1 fruit fly cellular context compared by ENCODE assay signal in the genomic region with DNA sequence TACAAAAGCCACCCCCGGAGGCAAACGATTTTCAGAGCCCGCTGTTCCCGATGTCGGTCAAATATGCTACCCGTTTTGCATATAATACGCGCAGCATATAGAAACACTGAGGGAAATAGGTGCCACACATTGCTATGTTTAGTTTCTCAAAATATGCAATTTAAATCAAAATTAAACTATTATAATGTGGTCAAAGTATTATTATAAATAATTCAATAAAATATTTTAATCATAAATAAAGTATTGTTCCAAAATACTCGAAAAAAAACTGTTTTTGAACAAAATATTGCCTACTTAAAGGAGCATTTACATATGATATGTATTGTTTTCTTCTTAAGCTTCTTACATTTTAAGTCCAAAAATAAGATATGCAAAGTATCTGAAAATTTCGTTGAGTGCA.
A peak's percentile ranks its signal among the peaks of the same experiment; 100 is the strongest.
TF ChIP-seq lines count a peak whose summit lies in the region.

No protein-coding gene starts in this region.

TF ChIP-seq in whole organism, embryonic, 481 proteins besides CTCF, POLR2A, EP300 and RAD21 (continued from another document and continues in another):
- TF ChIP-seq gt (GFP tag; IDR thresholded peaks at IDR 0.05; lab: Robert Waterston, UW) (no peak), dan (GFP tag; IDR thresholded peaks at IDR 0.05; lab: Robert Waterston, UW) (no peak), stwl (tag; optimal IDR thresholded peaks at IDR 0.05; lab: Kevin White, UChicago) (no peak), ara (GFP tag; IDR thresholded peaks at IDR 0.05; lab: Robert Waterston, UW) (0 out of 2 replicates have a peak, but pooled peaks have one; percentile 28), Doc2 (GFP tag; IDR thresholded peaks at IDR 0.05; lab: Robert Waterston, UW) (no peak), prd (optimal IDR thresholded peaks at IDR 0.05; lab: Kevin White, UChicago) (no peak), prd (GFP tag; IDR thresholded peaks at IDR 0.05; lab: Robert Waterston, UW) (peak; percentile 37; the same call in 1 of the 3 replicates), dm (GFP tag; optimal IDR thresholded peaks at IDR 0.05; lab: Kevin White, UChicago) (no peak), CG3163 (GFP tag; optimal IDR thresholded peaks at IDR 0.05; lab: Kevin White, UChicago) (no peak), Pdp1 (GFP tag; optimal IDR thresholded peaks at IDR 0.05; lab: Kevin White, UChicago) (no peak), mld (GFP tag; IDR thresholded peaks at IDR 0.05; lab: Robert Waterston, UW; ENCODE audit: partially characterized antibody) (no peak), eyg (GFP tag; optimal IDR thresholded peaks at IDR 0.05; lab: Kevin White, UChicago) (no peak), CG8478 (optimal IDR thresholded peaks at IDR 0.05; lab: Kevin White, UChicago) (no peak), wor (GFP tag; IDR thresholded peaks at IDR 0.05; lab: Robert Waterston, UW) (0 out of 2 replicates have a peak, but pooled peaks have one; percentile 23), mam (GFP tag; optimal IDR thresholded peaks at IDR 0.05; lab: Kevin White, UChicago) (no peak), pros (GFP tag; optimal IDR thresholded peaks at IDR 0.05; lab: Kevin White, UChicago) (no peak), sr (GFP tag; IDR thresholded peaks at IDR 0.05; lab: Robert Waterston, UW) (no peak), MTF-1 (GFP tag; optimal IDR thresholded peaks at IDR 0.05; lab: Kevin White, UChicago; ENCODE audit: borderline replicate concordance) (no peak), jing (GFP tag; optimal IDR thresholded peaks at IDR 0.05; lab: Kevin White, UChicago) (no peak), CG12744 (GFP tag; optimal IDR thresholded peaks at IDR 0.05; lab: Kevin White, UChicago) (no peak), CG10147 (GFP tag; optimal IDR thresholded peaks at IDR 0.05; lab: Kevin White, UChicago) (no peak), CG9817 (tag; optimal IDR thresholded peaks at IDR 0.05; lab: Kevin White, UChicago) (peak; percentile 7), CG6854 (GFP tag; optimal IDR thresholded peaks at IDR 0.05; lab: Kevin White, UChicago) (peak; percentile 4), D (optimal IDR thresholded peaks at IDR 0.05; lab: Kevin White, UChicago) (no peak), D (GFP tag; optimal IDR thresholded peaks at IDR 0.05; lab: Kevin White, UChicago) (peak; percentile 33), Usf (GFP tag; optimal IDR thresholded peaks at IDR 0.05; lab: Kevin White, UChicago) (no peak), CG15073 (GFP tag; optimal IDR thresholded peaks at IDR 0.05; lab: Kevin White, UChicago) (no peak), Awh (GFP tag; IDR thresholded peaks at IDR 0.05; lab: Robert Waterston, UW) (no peak), abd-A (tag; optimal IDR thresholded peaks at IDR 0.05; lab: Kevin White, UChicago) (no peak), CG7556 (GFP tag; optimal IDR thresholded peaks at IDR 0.05; lab: Kevin White, UChicago) (peak; percentile 74), psq (GFP tag; optimal IDR thresholded peaks at IDR 0.05; lab: Kevin White, UChicago) (no peak), Stat92E (GFP tag; optimal IDR thresholded peaks at IDR 0.05; lab: Kevin White, UChicago) (no peak), rib (GFP tag; IDR thresholded peaks at IDR 0.05; lab: Robert Waterston, UW) (no peak), vfl (GFP tag; optimal IDR thresholded peaks at IDR 0.05; lab: Kevin White, UChicago) (no peak), CG11696 (GFP tag; IDR thresholded peaks at IDR 0.05; lab: Robert Waterston, UW) (no peak), CG6791 (GFP tag; IDR thresholded peaks at IDR 0.05; lab: Robert Waterston, UW; ENCODE audit: partially characterized antibody) (no peak), CG18619 (GFP tag; optimal IDR thresholded peaks at IDR 0.05; lab: Kevin White, UChicago) (peak; percentile 16), Spps (tag; optimal IDR thresholded peaks at IDR 0.05; lab: Kevin White, UChicago) (no peak), CG2889 (GFP tag; IDR thresholded peaks at IDR 0.05; lab: Robert Waterston, UW) (no peak), CG1832 (GFP tag; optimal IDR thresholded peaks at IDR 0.05; lab: Kevin White, UChicago) (no peak), CG2129 (GFP tag; IDR thresholded peaks at IDR 0.05; lab: Robert Waterston, UW; ENCODE audit: partially characterized antibody) (no peak), CG4854 (GFP tag; optimal IDR thresholded peaks at IDR 0.05; lab: Kevin White, UChicago) (no peak), h (optimal IDR thresholded peaks at IDR 0.05; lab: Kevin White, UChicago) (no peak), pita (GFP tag; optimal IDR thresholded peaks at IDR 0.05; lab: Kevin White, UChicago) (no peak), nau (GFP tag; optimal IDR thresholded peaks at IDR 0.05; lab: Kevin White, UChicago) (no peak), dysf (GFP tag; IDR thresholded peaks at IDR 0.05; lab: Robert Waterston, UW) (peak; percentile 61; the same call in 2 of the 3 replicates), luna (GFP tag; optimal IDR thresholded peaks at IDR 0.05; lab: Kevin White, UChicago) (no peak), CG6654 (GFP tag; optimal IDR thresholded peaks at IDR 0.05; lab: Kevin White, UChicago) (no peak), CG6272 (GFP tag; IDR thresholded peaks at IDR 0.05; lab: Robert Waterston, UW) (no peak), Scr (GFP tag; IDR thresholded peaks at IDR 0.05; lab: Robert Waterston, UW; ENCODE audit: partially characterized antibody) (no peak), cwo (GFP tag; optimal IDR thresholded peaks at IDR 0.05; lab: Kevin White, UChicago) (peak; percentile 47), sens (GFP tag; lab: Kevin White, UChicago) (peak; percentile 25), sc (optimal IDR thresholded peaks at IDR 0.05; lab: Kevin White, UChicago) (no peak), sc (GFP tag; optimal IDR thresholded peaks at IDR 0.05; lab: Kevin White, UChicago) (no peak), CG14014 (GFP tag; IDR thresholded peaks at IDR 0.05; lab: Robert Waterston, UW) (0 out of 2 replicates have a peak, but pooled peaks have one; percentile 26), Hr3 (GFP tag; optimal IDR thresholded peaks at IDR 0.05; lab: Kevin White, UChicago) (peak; percentile 60), CG5953 (GFP tag; IDR thresholded peaks at IDR 0.05; lab: Robert Waterston, UW) (no peak), TFAM (GFP tag; optimal IDR thresholded peaks at IDR 0.05; lab: Kevin White, UChicago) (no peak), chinmo (GFP tag; IDR thresholded peaks at IDR 0.05; lab: Robert Waterston, UW; ENCODE audit: partially characterized antibody) (no peak), Opbp (GFP tag; IDR thresholded peaks at IDR 0.05; lab: Robert Waterston, UW; ENCODE audit: partially characterized antibody) (no peak), hkb (optimal IDR thresholded peaks at IDR 0.05; lab: Kevin White, UChicago) (no peak), hkb (GFP tag; IDR thresholded peaks at IDR 0.05; lab: Robert Waterston, UW) (peak; percentile 37; the same call in 1 of the 2 replicates), CG13123 (GFP tag; optimal IDR thresholded peaks at IDR 0.05; lab: Kevin White, UChicago) (no peak), CG11093 (GFP tag; IDR thresholded peaks at IDR 0.05; lab: Robert Waterston, UW) (no peak), CG31388 (GFP tag; optimal IDR thresholded peaks at IDR 0.05; lab: Kevin White, UChicago) (no peak), CG7928 (GFP tag; optimal IDR thresholded peaks at IDR 0.05; lab: Kevin White, UChicago) (no peak), ttk (GFP tag; IDR thresholded peaks at IDR 0.05; lab: Robert Waterston, UW) (0 out of 2 replicates have a peak, but pooled peaks have one; percentile 23), en (GFP tag; optimal IDR thresholded peaks at IDR 0.05; lab: Kevin White, UChicago) (no peak), CG17912 (GFP tag; optimal IDR thresholded peaks at IDR 0.05; lab: Kevin White, UChicago) (no peak), Xbp1 (GFP tag; optimal IDR thresholded peaks at IDR 0.05; lab: Kevin White, UChicago) (peak; percentile 31), nmo (GFP tag; optimal IDR thresholded peaks at IDR 0.05; lab: Kevin White, UChicago) (peak; percentile 77), vvl (GFP tag; IDR thresholded peaks at IDR 0.05; lab: Robert Waterston, UW) (0 out of 2 replicates have a peak, but pooled peaks have one; percentile 52), da (GFP tag; optimal IDR thresholded peaks at IDR 0.05; lab: Kevin White, UChicago) (no peak), Gug (GFP tag; IDR thresholded peaks at IDR 0.05; lab: Robert Waterston, UW) (no peak), amos (GFP tag; IDR thresholded peaks at IDR 0.05; lab: Robert Waterston, UW; ENCODE audit: partially characterized antibody) (no peak), Ptx1 (GFP tag; IDR thresholded peaks at IDR 0.05; lab: Robert Waterston, UW) (peak; percentile 53; the same call in 1 of the 2 replicates), sqz (GFP tag; optimal IDR thresholded peaks at IDR 0.05; lab: Kevin White, UChicago) (no peak), CG32767 (GFP tag; IDR thresholded peaks at IDR 0.05; lab: Robert Waterston, UW) (no peak), CG3065 (GFP tag; optimal IDR thresholded peaks at IDR 0.05; lab: Kevin White, UChicago) (no peak), zfh1 (GFP tag; IDR thresholded peaks at IDR 0.05; lab: Robert Waterston, UW) (no peak), Myb (GFP tag; optimal IDR thresholded peaks at IDR 0.05; lab: Kevin White, UChicago) (no peak), pum (GFP tag; optimal IDR thresholded peaks at IDR 0.05; lab: Kevin White, UChicago) (no peak), Bteb2 (GFP tag; optimal IDR thresholded peaks at IDR 0.05; lab: Kevin White, UChicago) (no peak), GATAe (GFP tag; conservative IDR thresholded peaks at IDR 0.05; lab: Robert Waterston, UW) (no peak), CG31441 (GFP tag; IDR thresholded peaks at IDR 0.05; lab: Robert Waterston, UW) (peak; percentile 84), chn (GFP tag; optimal IDR thresholded peaks at IDR 0.05; lab: Kevin White, UChicago) (no peak), bsh (GFP tag; optimal IDR thresholded peaks at IDR 0.05; lab: Kevin White, UChicago) (peak in 1 of 2 experiments; percentile 62), insv (GFP tag; optimal IDR thresholded peaks at IDR 0.05; lab: Kevin White, UChicago) (no peak), CG30431 (GFP tag; optimal IDR thresholded peaks at IDR 0.05; lab: Kevin White, UChicago) (no peak), tll (GFP tag; optimal IDR thresholded peaks at IDR 0.05; lab: Kevin White, UChicago) (no peak), BtbVII (GFP tag; optimal IDR thresholded peaks at IDR 0.05; lab: Kevin White, UChicago) (peak; percentile 12), CG34422 (GFP tag; IDR thresholded peaks at IDR 0.05; lab: Robert Waterston, UW) (0 out of 3 replicates have a peak, but pooled peaks have one; percentile 19), slou (GFP tag; optimal IDR thresholded peaks at IDR 0.05; lab: Kevin White, UChicago) (no peak), eve (GFP tag; optimal IDR thresholded peaks at IDR 0.05; lab: Kevin White, UChicago) (no peak), CG8924 (tag; optimal IDR thresholded peaks at IDR 0.05; lab: Kevin White, UChicago) (peak; percentile 73), CG10565 (GFP tag; optimal IDR thresholded peaks at IDR 0.05; lab: Kevin White, UChicago) (no peak), cg (GFP tag; optimal IDR thresholded peaks at IDR 0.05; lab: Kevin White, UChicago) (no peak), CG9609 (GFP tag; optimal IDR thresholded peaks at IDR 0.05; lab: Kevin White, UChicago) (no peak), CG18764 (GFP tag; optimal IDR thresholded peaks at IDR 0.05; lab: Kevin White, UChicago) (peak; percentile 10), Hr51 (GFP tag; optimal IDR thresholded peaks at IDR 0.05; lab: Kevin White, UChicago) (peak in 1 of 2 experiments; percentile 74), CG7357 (GFP tag; IDR thresholded peaks at IDR 0.05; lab: Robert Waterston, UW) (no peak), CG12104 (GFP tag; optimal IDR thresholded peaks at IDR 0.05; lab: Kevin White, UChicago) (peak; percentile 51), sd (tag; optimal IDR thresholded peaks at IDR 0.05; lab: Kevin White, UChicago) (peak; percentile 2), CG12236 (GFP tag; optimal IDR thresholded peaks at IDR 0.05; lab: Kevin White, UChicago) (no peak), CG4360 (GFP tag; IDR thresholded peaks at IDR 0.05; lab: Robert Waterston, UW) (no peak), Sry-β (GFP tag; optimal IDR thresholded peaks at IDR 0.05; lab: Kevin White, UChicago) (no peak), Dad (GFP tag; optimal IDR thresholded peaks at IDR 0.05; lab: Kevin White, UChicago) (no peak), Camta (GFP tag; optimal IDR thresholded peaks at IDR 0.05; lab: Kevin White, UChicago) (no peak), her (GFP tag; optimal IDR thresholded peaks at IDR 0.05; lab: Kevin White, UChicago) (no peak), CG12659 (GFP tag; optimal IDR thresholded peaks at IDR 0.05; lab: Kevin White, UChicago) (peak; percentile 47), CG34224 (GFP tag; IDR thresholded peaks at IDR 0.05; lab: Robert Waterston, UW; ENCODE audit: partially characterized antibody) (no peak), Atf-2 (GFP tag; optimal IDR thresholded peaks at IDR 0.05; lab: Kevin White, UChicago) (no peak), CG10366 (GFP tag; IDR thresholded peaks at IDR 0.05; lab: Robert Waterston, UW) (no peak), tna (GFP tag; IDR thresholded peaks at IDR 0.05; lab: Robert Waterston, UW; ENCODE audit: partially characterized antibody) (no peak), CG7745 (tag; optimal IDR thresholded peaks at IDR 0.05; lab: Kevin White, UChicago) (no peak), mirr (GFP tag; optimal IDR thresholded peaks at IDR 0.05; lab: Kevin White, UChicago) (no peak), CG11560 (tag; IDR thresholded peaks at IDR 0.05; lab: Robert Waterston, UW) (no peak), CG17328 (GFP tag; IDR thresholded peaks at IDR 0.05; lab: Robert Waterston, UW) (no peak), Atf6 (GFP tag; IDR thresholded peaks at IDR 0.05; lab: Robert Waterston, UW) (peak; percentile 12; the same call in 1 of the 2 replicates), CG13287 (GFP tag; IDR thresholded peaks at IDR 0.05; lab: Robert Waterston, UW; ENCODE audit: partially characterized antibody) (no peak), Ada2b (GFP tag; IDR thresholded peaks at IDR 0.05; lab: Robert Waterston, UW) (peak; percentile 29; the same call in 1 of the 2 replicates), oc (tag; optimal IDR thresholded peaks at IDR 0.05; lab: Kevin White, UChicago) (no peak), Side (GFP tag; optimal IDR thresholded peaks at IDR 0.05; lab: Kevin White, UChicago) (no peak), CHES-1-like (GFP tag; optimal IDR thresholded peaks at IDR 0.05; lab: Kevin White, UChicago) (no peak), Dfd (GFP tag; optimal IDR thresholded peaks at IDR 0.05; lab: Kevin White, UChicago) (no peak), twi (tag; optimal IDR thresholded peaks at IDR 0.05; lab: Kevin White, UChicago) (no peak), corto (GFP tag; optimal IDR thresholded peaks at IDR 0.05; lab: Kevin White, UChicago) (no peak), ken (GFP tag; IDR thresholded peaks at IDR 0.05; lab: Robert Waterston, UW) (no peak), Dip2 (GFP tag; IDR thresholded peaks at IDR 0.05; lab: Robert Waterston, UW) (no peak), CG11695 (GFP tag; IDR thresholded peaks at IDR 0.05; lab: Robert Waterston, UW) (peak; percentile 59; the same call in 2 of the 3 replicates)
